Fruit fly (Drosophila melanogaster): ENCODE results near the gene mRpL2.

- no peak for TF ChIP-seq psq (optimal IDR thresholded peaks at IDR 0.05)
- no peak for TF ChIP-seq h (optimal IDR thresholded peaks at IDR 0.05)
Observed at dm6 chr3L:11094279-11094678, 26.4 kb upstream of the mRpL2 start.

Measured in Kc167 (cell line).